Fruit fly (Drosophila melanogaster): ENCODE data around the gene beg.

beg gene

DNA sequence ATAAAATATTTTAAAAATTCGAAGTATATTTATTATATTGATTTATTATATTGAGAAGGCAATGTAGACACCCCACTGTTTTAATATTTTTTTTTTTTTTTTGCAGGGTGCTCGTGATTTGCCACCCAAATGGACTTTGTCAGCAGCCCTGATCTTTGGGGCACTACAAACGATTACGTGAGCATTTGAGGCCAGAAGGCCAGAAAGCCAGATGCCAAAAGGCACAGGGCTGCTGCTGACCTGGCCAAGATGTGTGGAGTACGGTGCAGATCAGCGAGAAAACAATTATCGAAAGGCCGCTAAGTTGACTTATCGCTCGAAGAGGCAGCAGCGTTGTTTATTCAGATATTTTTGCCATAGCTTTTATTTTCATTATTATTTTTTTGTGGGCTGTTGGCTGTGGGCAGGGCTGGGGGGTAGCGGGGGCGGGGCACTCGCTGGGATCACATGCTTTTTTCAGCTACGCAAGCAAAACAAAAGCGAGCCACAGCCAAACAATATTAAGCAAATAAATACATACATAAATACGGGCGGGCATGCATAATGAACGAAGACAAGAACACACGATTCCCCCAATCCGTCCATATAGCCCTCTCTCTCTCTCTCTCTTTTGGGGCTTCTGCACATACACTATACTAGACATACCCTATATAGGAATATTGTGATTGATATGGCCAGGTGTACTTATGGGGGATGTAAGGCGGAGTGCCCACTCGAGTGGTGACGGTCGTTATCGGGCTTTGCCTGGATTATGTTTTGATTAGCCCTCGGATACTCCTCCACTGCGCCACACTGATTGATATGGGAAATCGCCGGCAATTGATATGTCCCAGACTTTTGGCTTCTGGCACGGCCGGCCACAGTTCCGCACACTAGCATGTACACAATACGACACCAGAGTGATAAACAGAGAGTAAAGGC lies 32.0 kb upstream of the beg start (continued):
- TF ChIP-seq CG2889 (GFP tag; IDR thresholded peaks at IDR 0.05) = no peak
- peak; percentile 57 for TF ChIP-seq rib (GFP tag; IDR thresholded peaks at IDR 0.05)
- peak in 1 of 2 experiments; percentile 51 for TF ChIP-seq Pdp1 (GFP tag; optimal IDR thresholded peaks at IDR 0.05)
- no peak for TF ChIP-seq bbx (GFP tag; IDR thresholded peaks at IDR 0.05; ENCODE audit: partially characterized antibody)
- TF ChIP-seq E2f1 (GFP tag; IDR thresholded peaks at IDR 0.05) = 0 out of 2 replicates have a peak, but pooled peaks have one; percentile 8
- TF ChIP-seq Sox102F (GFP tag; optimal IDR thresholded peaks at IDR 0.05) = peak; percentile 17
- TF ChIP-seq Vsx1 (GFP tag; optimal IDR thresholded peaks at IDR 0.05) = peak; percentile 84
- no peak for TF ChIP-seq usp (GFP tag; optimal IDR thresholded peaks at IDR 0.05)
- no peak for TF ChIP-seq CG6254 (GFP tag; optimal IDR thresholded peaks at IDR 0.05)
- peak; percentile 81 for TF ChIP-seq lab (GFP tag; optimal IDR thresholded peaks at IDR 0.05)
- TF ChIP-seq CG11696 (GFP tag; IDR thresholded peaks at IDR 0.05) = 0 out of 2 replicates have a peak, but pooled peaks have one; percentile 32
- TF ChIP-seq schlank (tag; optimal IDR thresholded peaks at IDR 0.05) = peak; percentile 7
- TF ChIP-seq lmd (GFP tag; IDR thresholded peaks at IDR 0.05) = 0 out of 2 replicates have a peak, but pooled peaks have one; percentile 10
- no peak for TF ChIP-seq NC2α (GFP tag; optimal IDR thresholded peaks at IDR 0.05)
- peak; percentile 42 for TF ChIP-seq Med (GFP tag)
- peak; percentile 82 for TF ChIP-seq crol (GFP tag; IDR thresholded peaks at IDR 0.05)
- TF ChIP-seq CG3726 (GFP tag; IDR thresholded peaks at IDR 0.05) = 0 out of 3 replicates have a peak, but pooled peaks have one; percentile 48
- no peak for TF ChIP-seq yki (optimal IDR thresholded peaks at IDR 0.05)
- 0 out of 2 replicates have a peak, but pooled peaks have one; percentile 15 for TF ChIP-seq HLH3B (GFP tag; IDR thresholded peaks at IDR 0.05)
- no peak for TF ChIP-seq CG1233 (GFP tag; optimal IDR thresholded peaks at IDR 0.05)
- no peak for TF ChIP-seq CG14441 (GFP tag; IDR thresholded peaks at IDR 0.05)
- no peak for TF ChIP-seq B-H2 (GFP tag; optimal IDR thresholded peaks at IDR 0.05)
- 0 out of 2 replicates have a peak, but pooled peaks have one; percentile 4 for TF ChIP-seq CG5953 (GFP tag; IDR thresholded peaks at IDR 0.05)
- no peak for TF ChIP-seq ac (GFP tag; optimal IDR thresholded peaks at IDR 0.05)
- no peak for TF ChIP-seq gfzf (GFP tag; optimal IDR thresholded peaks at IDR 0.05)
- TF ChIP-seq Hey (tag; optimal IDR thresholded peaks at IDR 0.05) = peak; percentile 69
- TF ChIP-seq ase (GFP tag; IDR thresholded peaks at IDR 0.05) = 0 out of 3 replicates have a peak, but pooled peaks have one; percentile 28
- TF ChIP-seq C15 (GFP tag; IDR thresholded peaks at IDR 0.05) = no peak
- TF ChIP-seq CG12299 (tag; optimal IDR thresholded peaks at IDR 0.05) = peak; percentile 11
- TF ChIP-seq bigmax (GFP tag; optimal IDR thresholded peaks at IDR 0.05) = no peak
- TF ChIP-seq row (GFP tag; IDR thresholded peaks at IDR 0.05) = 0 out of 3 replicates have a peak, but pooled peaks have one; percentile 45
- no peak for TF ChIP-seq jumu (GFP tag; optimal IDR thresholded peaks at IDR 0.05)
- TF ChIP-seq chm (GFP tag; IDR thresholded peaks at IDR 0.05) = 0 out of 2 replicates have a peak, but pooled peaks have one; percentile 19
- TF ChIP-seq CG7987 (GFP tag; optimal IDR thresholded peaks at IDR 0.05) = peak; percentile 48
- peak; percentile 57; the same call in 1 of the 2 replicates for TF ChIP-seq Atf6 (GFP tag; IDR thresholded peaks at IDR 0.05)
- no peak for TF ChIP-seq CG8290 (GFP tag; optimal IDR thresholded peaks at IDR 0.05)
- TF ChIP-seq CG8290 (tag; optimal IDR thresholded peaks at IDR 0.05) = peak in 1 of 2 experiments; percentile 2
- no peak for TF ChIP-seq oc (tag; optimal IDR thresholded peaks at IDR 0.05)
- peak; percentile 5; the same call in 1 of the 2 replicates for TF ChIP-seq CG31224 (GFP tag; IDR thresholded peaks at IDR 0.05)
- no peak for TF ChIP-seq tx (GFP tag; optimal IDR thresholded peaks at IDR 0.05)
- 0 out of 3 replicates have a peak, but pooled peaks have one; percentile 26 for TF ChIP-seq Mrtf (GFP tag; IDR thresholded peaks at IDR 0.05)
- TF ChIP-seq Jarid2 (GFP tag; optimal IDR thresholded peaks at IDR 0.05) = peak; percentile 7
- TF ChIP-seq slbo (GFP tag; IDR thresholded peaks at IDR 0.05) = peak; percentile 56
- TF ChIP-seq caup (GFP tag; optimal IDR thresholded peaks at IDR 0.05; ENCODE audit: severe bottlenecking) = peak; percentile 64
- TF ChIP-seq chinmo (GFP tag; IDR thresholded peaks at IDR 0.05; ENCODE audit: partially characterized antibody) = peak; percentile 91; the same call in 2 of the 4 replicates
- TF ChIP-seq CG3281 (GFP tag; optimal IDR thresholded peaks at IDR 0.05) = peak; percentile 44
- TF ChIP-seq phol (tag; optimal IDR thresholded peaks at IDR 0.05) = no peak
- TF ChIP-seq CG12391 (tag; optimal IDR thresholded peaks at IDR 0.05) = no peak

Measured in whole organism, embryonic.